Fruit fly (Drosophila melanogaster): Measurements from ENCODE around the gene CtIP.

Gene CtIP

DNA sequence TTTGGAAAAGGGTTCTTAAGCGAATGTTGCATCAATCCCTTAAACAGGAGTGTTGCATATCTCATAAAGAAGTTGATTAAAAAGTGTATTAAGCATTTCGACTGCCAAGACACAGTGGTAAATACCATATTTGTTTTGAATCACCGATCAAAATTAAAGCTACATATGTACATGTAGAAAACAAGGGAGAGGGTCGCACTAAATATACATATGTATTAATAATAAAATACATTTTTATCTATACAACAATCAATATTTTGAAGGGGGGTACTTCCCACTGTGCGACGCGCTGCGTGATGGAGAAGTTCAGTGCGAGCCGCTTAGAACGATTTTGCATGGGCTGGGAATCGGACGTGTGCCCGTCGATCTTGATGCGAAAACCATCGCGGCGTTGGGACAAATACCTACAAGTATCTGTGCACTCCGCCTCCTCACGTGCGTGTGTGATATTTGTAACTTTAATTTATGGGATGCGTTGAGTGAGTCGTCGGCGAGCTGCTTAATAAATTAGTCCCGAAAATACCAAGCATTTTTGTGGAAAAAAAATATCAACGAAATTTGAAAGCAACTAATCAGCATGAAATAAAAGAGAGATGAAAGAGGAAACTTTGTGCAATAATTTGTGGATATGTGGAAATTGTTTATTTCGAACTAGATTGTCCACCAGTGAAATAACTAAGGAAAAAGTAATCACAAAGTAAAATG is 8.9 kb downstream of the CtIP start (continued):
- TF ChIP-seq CG3847 (GFP tag; IDR thresholded peaks at IDR 0.05) (peak; percentile 78), Atf6 (GFP tag; IDR thresholded peaks at IDR 0.05) (peak; percentile 92), Sin3A (optimal IDR thresholded peaks at IDR 0.05) (no peak), CG43689 (GFP tag; IDR thresholded peaks at IDR 0.05) (peak; percentile 76), Nf-YA (GFP tag; IDR thresholded peaks at IDR 0.05) (peak; percentile 89), Kr (GFP tag; optimal IDR thresholded peaks at IDR 0.05) (no peak), CG4730 (GFP tag; IDR thresholded peaks at IDR 0.05) (peak; percentile 84)

DNA sequence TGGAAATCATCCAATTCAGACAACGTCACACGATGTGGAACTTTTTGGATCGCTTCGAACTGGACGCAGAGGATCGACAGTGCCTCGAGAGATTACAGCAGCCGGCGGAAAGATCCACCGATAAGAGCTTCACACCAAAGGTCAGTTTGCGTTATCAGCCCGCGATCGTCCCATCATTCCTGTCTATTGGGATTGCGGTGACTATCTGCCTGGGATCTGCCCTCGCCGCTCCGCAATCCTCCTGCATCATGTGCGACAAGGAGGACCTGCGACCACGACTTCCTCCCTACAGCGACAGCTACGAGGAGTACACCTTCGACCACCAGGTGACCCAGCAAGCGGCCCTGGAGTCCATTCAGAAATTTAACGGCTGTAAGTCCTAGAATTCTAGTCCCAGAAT is 10.0 kb downstream of the CtIP start:
- TF ChIP-seq ken (GFP tag; IDR thresholded peaks at IDR 0.05) (0 out of 3 replicates have a peak, but pooled peaks have one; percentile 13), CG7839 (tag; optimal IDR thresholded peaks at IDR 0.05) (no peak), Med (GFP tag) (peak; percentile 34)

DNA sequence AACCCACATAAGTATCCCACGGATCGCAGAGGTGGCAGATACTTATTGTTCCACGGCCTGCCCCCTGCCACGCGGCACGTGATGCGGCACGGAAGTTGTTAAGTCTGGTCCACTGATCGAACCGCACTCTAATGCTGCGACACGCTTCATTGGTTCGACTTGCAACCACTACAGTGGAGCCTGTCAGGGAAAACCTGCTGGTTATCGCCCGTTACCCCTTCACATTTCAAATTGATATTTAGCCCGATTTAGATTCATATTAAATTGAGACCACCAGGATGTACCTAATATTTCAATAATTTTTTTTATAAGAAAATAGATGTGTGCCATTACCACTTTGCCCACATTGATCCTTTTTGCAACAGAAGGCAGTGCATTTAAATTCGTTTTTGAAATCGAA is 11.3 kb downstream of the CtIP start:
- TF ChIP-seq CG2712 (tag; optimal IDR thresholded peaks at IDR 0.05) (peak; percentile 50), ara (GFP tag; IDR thresholded peaks at IDR 0.05) (0 out of 2 replicates have a peak, but pooled peaks have one; percentile 23), CG10979 (tag; optimal IDR thresholded peaks at IDR 0.05) (peak; percentile 53), nmo (GFP tag; optimal IDR thresholded peaks at IDR 0.05) (peak; percentile 58), Ets97D (GFP tag; optimal IDR thresholded peaks at IDR 0.05) (no peak), lilli (GFP tag; optimal IDR thresholded peaks at IDR 0.05) (peak; percentile 27), mam (GFP tag; optimal IDR thresholded peaks at IDR 0.05) (peak; percentile 17), gem (tag; optimal IDR thresholded peaks at IDR 0.05) (peak; percentile 55), CG4404 (GFP tag; IDR thresholded peaks at IDR 0.05) (0 out of 2 replicates have a peak, but pooled peaks have one; percentile 33), toy (GFP tag; IDR thresholded peaks at IDR 0.05) (0 out of 2 replicates have a peak, but pooled peaks have one; percentile 6), Blimp-1 (GFP tag; optimal IDR thresholded peaks at IDR 0.05) (peak; percentile 44), sr (GFP tag; IDR thresholded peaks at IDR 0.05) (0 out of 3 replicates have a peak, but pooled peaks have one; percentile 18), CG1603 (tag; optimal IDR thresholded peaks at IDR 0.05) (peak; percentile 61), dmrt99B (tag; optimal IDR thresholded peaks at IDR 0.05) (peak; percentile 50), Ptx1 (GFP tag; IDR thresholded peaks at IDR 0.05) (0 out of 2 replicates have a peak, but pooled peaks have one; percentile 23), chn (GFP tag; optimal IDR thresholded peaks at IDR 0.05) (peak; percentile 12), CG10209 (GFP tag; optimal IDR thresholded peaks at IDR 0.05) (no peak), B-H2 (GFP tag; optimal IDR thresholded peaks at IDR 0.05) (no peak), gsb-n (tag; optimal IDR thresholded peaks at IDR 0.05) (peak; percentile 36), chif (GFP tag; optimal IDR thresholded peaks at IDR 0.05) (peak in 1 of 2 experiments; percentile 64), klu (GFP tag; IDR thresholded peaks at IDR 0.05) (no peak), CG7839 (tag; optimal IDR thresholded peaks at IDR 0.05) (peak; percentile 32), tx (GFP tag; optimal IDR thresholded peaks at IDR 0.05) (no peak), Mrtf (GFP tag; IDR thresholded peaks at IDR 0.05) (0 out of 3 replicates have a peak, but pooled peaks have one; percentile 36), CG31441 (GFP tag; IDR thresholded peaks at IDR 0.05) (no peak), HLHmδ (GFP tag; optimal IDR thresholded peaks at IDR 0.05) (peak; percentile 80), CG32772 (GFP tag; IDR thresholded peaks at IDR 0.05) (0 out of 2 replicates have a peak, but pooled peaks have one; percentile 22), Fer3 (tag; optimal IDR thresholded peaks at IDR 0.05) (no peak), Sin3A (optimal IDR thresholded peaks at IDR 0.05) (no peak), CG17568 (GFP tag; optimal IDR thresholded peaks at IDR 0.05) (no peak), Xrp1 (GFP tag; IDR thresholded peaks at IDR 0.05) (peak; percentile 48), zfh1 (GFP tag; IDR thresholded peaks at IDR 0.05) (peak; percentile 59; the same call in 2 of the 3 replicates), lola (GFP tag; optimal IDR thresholded peaks at IDR 0.05) (peak in 1 of 3 experiments; percentile 50), Gug (GFP tag; IDR thresholded peaks at IDR 0.05) (peak; percentile 21; the same call in 1 of the 4 replicates), CG2875 (GFP tag; optimal IDR thresholded peaks at IDR 0.05) (peak; percentile 9), unpg (GFP tag; optimal IDR thresholded peaks at IDR 0.05) (peak; percentile 38), az2 (GFP tag; optimal IDR thresholded peaks at IDR 0.05) (peak; percentile 28), CG4424 (GFP tag; optimal IDR thresholded peaks at IDR 0.05) (peak; percentile 25)
